Worm (Caenorhabditis elegans) whole organism, L4/young adult: ENCODE data around the gene dos-1.

Source experiments
- W03F9.2 ChIP-seq: fragments of 150-350 bp; optimal IDR thresholded peaks from 2 replicates; lab custom pipeline; 2014; ENCODE audit warnings: missing biosample characterization, missing genetic modification characterization
- dao-5 ChIP-seq: sonication (generic microtip); optimal IDR thresholded peaks from 2 replicates; lab custom pipeline; 2016; ENCODE audit warnings: missing genotype, missing genetic modification characterization, moderate library complexity, missing compliant biosample characterization
- him-1 ChIP-seq: sonication (generic microtip); optimal IDR thresholded peaks from 2 replicates; lab custom pipeline; 2016; ENCODE audit warnings: missing genotype, missing genetic modification reagents, missing genetic modification characterization, missing compliant biosample characterization

ce11 chrIII:9072704-9073103 is 31.0 kb upstream of the dos-1 start:
- TF ChIP-seq him-1 (no peak), dao-5 (no peak), W03F9.2 (tag; lab: Kevin White, UChicago) (no peak)
